Worm (Caenorhabditis elegans) whole organism, midembryonic: ENCODE data around the gene Y39A1A.27.
A peak's percentile ranks its signal among the peaks of the same experiment; 100 is the strongest.

Experiments
- T22C8.4 ChIP-seq: fragments of 200-800 bp; sonication (Bioruptor generic); IDR thresholded peaks from 2 replicates; pipeline ENCODE4 v1.3.6; 2022; ENCODE audit warnings: missing genetic modification characterization, missing compliant biosample characterization
- cog-1 ChIP-seq: sonication (generic microtip); optimal IDR thresholded peaks from 2 replicates; lab custom pipeline; 2016; ENCODE audit warnings: missing genetic modification characterization, missing compliant biosample characterization
- flt-1 ChIP-seq: fragments of 200-800 bp; sonication (Bioruptor generic); IDR thresholded peaks from 2 replicates; pipeline ENCODE4 v1.3.6; 2022; ENCODE audit warnings: missing genetic modification characterization, missing compliant biosample characterization
- klf-2 ChIP-seq: fragments of 200-800 bp; sonication (Bioruptor generic); conservative IDR thresholded peaks from 2 replicates; pipeline ENCODE4 v1.3.6; 2022; ENCODE audit warnings: missing genetic modification reagents, missing genetic modification characterization, missing compliant biosample characterization
- med-1 ChIP-seq: sonication (generic microtip); optimal IDR thresholded peaks from 2 replicates; lab custom pipeline; 2017; ENCODE audit warnings: missing genetic modification characterization, mild to moderate bottlenecking, missing compliant biosample characterization, antibody characterized with exemption, missing genetic modification reagents; ENCODE audit not compliant: insufficient read depth
- ref-1 ChIP-seq: fragments of 200-800 bp; sonication (Bioruptor generic); conservative IDR thresholded peaks from 2 replicates; pipeline ENCODE4 v1.3.6; 2022; ENCODE audit warnings: missing genetic modification reagents, missing genetic modification characterization, missing compliant biosample characterization
- tab-1 ChIP-seq: fragments of 200-800 bp; sonication (Bioruptor generic); IDR thresholded peaks from 2 replicates; pipeline ENCODE4 v1.3.6; 2022; ENCODE audit warnings: missing genetic modification characterization, missing compliant biosample characterization
- ztf-23 ChIP-seq: fragments of 200-800 bp; sonication (Bioruptor generic); IDR thresholded peaks from 2 replicates; pipeline ENCODE4 v1.3.6; 2022; ENCODE audit warnings: missing genetic modification reagents, missing genetic modification characterization, missing compliant biosample characterization
- ztf-29 ChIP-seq: fragments of 200-800 bp; sonication (Bioruptor generic); IDR thresholded peaks from 2 replicates; pipeline ENCODE4 v1.3.6; 2022; ENCODE audit warnings: missing genetic modification reagents, missing genetic modification characterization, missing compliant biosample characterization

The Y39A1A.27 gene

DNA sequence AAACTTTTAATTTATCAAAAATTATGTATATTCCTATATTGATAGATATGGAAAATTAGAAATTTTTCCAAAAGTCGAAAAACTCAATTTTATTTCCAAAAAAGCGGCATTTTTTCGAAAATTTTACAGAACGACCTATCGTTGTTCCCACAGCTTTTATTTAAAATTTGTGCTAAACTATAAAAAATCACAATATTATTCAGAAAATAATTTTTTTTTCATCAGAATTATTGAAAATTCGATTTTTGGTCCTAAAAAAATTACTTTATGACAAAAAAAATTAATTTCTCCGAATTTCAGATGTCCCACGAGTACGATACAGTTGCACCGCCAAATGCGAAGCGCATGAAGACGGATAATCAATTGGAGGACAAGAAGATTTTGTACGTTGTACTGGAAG lies 10.4 kb downstream of the Y39A1A.27 start, which contains the start of gene emg-1:
TSS of gene emg-1 (plus strand) at position 301 of the 400 bp plus-strand sequence.
- TF ChIP-seq klf-2 (GFP tag; lab: Robert Waterston, UW) (no peak), ref-1 (no peak), T22C8.4 (GFP tag; lab: Robert Waterston, UW) (no peak), ztf-23 (GFP tag; lab: Robert Waterston, UW) (no peak), tab-1 (GFP tag; lab: Robert Waterston, UW) (no peak), flt-1 (no peak), ztf-29 (no peak), med-1 (GFP tag; lab: Kevin White, UChicago) (no peak), cog-1 (no peak)

DNA sequence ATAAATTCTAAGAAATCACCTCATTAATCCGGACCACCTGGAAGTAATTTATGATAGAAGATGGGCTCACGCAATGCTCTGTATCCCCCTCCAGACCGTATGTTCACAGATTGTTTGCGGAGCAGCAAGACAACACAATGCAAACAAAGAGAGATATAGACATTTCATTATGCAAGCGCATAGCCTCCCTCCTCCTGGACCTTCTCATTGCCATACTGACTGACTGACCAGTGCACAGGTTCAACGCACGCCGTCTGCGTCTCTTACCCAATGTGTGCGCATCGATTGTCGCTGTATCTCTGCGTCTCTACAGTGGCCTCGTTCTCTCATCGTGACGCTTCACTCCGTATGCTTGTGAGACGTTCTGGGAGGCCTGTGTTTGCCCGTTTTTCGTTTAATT lies 12.9 kb downstream of the Y39A1A.27 start:
- TF ChIP-seq ref-1, result no peak
- TF ChIP-seq T22C8.4 (GFP tag; lab: Robert Waterston, UW), result peak; percentile 69; the same call in 1 of the 2 replicates
- TF ChIP-seq med-1 (GFP tag; lab: Kevin White, UChicago), result no peak
- TF ChIP-seq flt-1, result peak; percentile 57; the same call in 1 of the 2 replicates
- peak; percentile 53 for TF ChIP-seq cog-1
- no peak for TF ChIP-seq ztf-29
- no peak for TF ChIP-seq tab-1 (GFP tag; lab: Robert Waterston, UW)
- TF ChIP-seq ztf-23 (GFP tag; lab: Robert Waterston, UW), result no peak; the same call in 1 of the 2 replicates
- no peak for TF ChIP-seq klf-2 (GFP tag; lab: Robert Waterston, UW)

DNA sequence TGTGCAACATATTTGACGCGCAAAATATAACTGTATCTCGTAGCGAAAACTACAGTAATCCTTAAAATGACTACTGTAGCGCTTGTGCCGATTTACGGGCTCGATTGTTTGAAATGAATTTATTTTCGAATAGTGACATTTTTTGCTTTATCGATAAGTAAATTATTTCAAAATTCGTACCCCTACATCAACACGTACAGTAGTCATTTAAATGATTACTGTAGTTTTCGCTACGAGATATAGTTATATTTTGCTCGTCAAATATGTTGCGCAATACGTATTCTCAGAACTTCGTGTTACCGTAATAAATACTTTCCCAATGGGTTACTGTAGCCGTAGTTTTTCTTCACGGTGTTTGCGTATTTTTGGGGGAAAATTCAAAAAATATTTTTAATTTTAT lies 14.1 kb downstream of the Y39A1A.27 start:
- TF ChIP-seq tab-1 (GFP tag; lab: Robert Waterston, UW), result no peak
- TF ChIP-seq med-1 (GFP tag; lab: Kevin White, UChicago), result no peak
- TF ChIP-seq cog-1, result no peak
- TF ChIP-seq T22C8.4 (GFP tag; lab: Robert Waterston, UW), result no peak
- TF ChIP-seq ztf-23 (GFP tag; lab: Robert Waterston, UW), result no peak
- TF ChIP-seq ztf-29, result no peak
- TF ChIP-seq klf-2 (GFP tag; lab: Robert Waterston, UW), result no peak
- TF ChIP-seq flt-1, result no peak
- no peak for TF ChIP-seq ref-1

DNA sequence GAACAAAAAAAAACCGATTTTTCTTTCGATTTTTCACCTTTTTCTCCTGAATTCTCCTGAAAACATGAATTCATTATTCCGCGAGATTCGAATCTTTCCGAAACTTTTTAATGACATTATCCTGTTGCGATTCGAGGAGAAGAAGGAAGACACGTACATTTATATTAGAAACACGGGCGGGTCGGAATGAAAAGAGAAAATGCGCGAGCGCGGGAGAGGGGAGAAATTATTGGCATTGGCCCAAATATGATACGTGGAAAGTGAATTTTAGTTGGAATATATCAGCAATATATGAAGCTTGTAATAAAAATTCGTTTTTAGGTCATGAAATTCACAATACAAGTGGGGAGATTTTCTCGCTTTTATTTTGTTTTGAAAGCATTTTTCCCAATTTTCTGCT lies 14.7 kb downstream of the Y39A1A.27 start:
- TF ChIP-seq flt-1 (no peak), med-1 (GFP tag; lab: Kevin White, UChicago) (no peak), cog-1 (no peak), ztf-29 (no peak), T22C8.4 (GFP tag; lab: Robert Waterston, UW) (no peak), tab-1 (GFP tag; lab: Robert Waterston, UW) (no peak), ref-1 (no peak), ztf-23 (GFP tag; lab: Robert Waterston, UW) (no peak), klf-2 (GFP tag; lab: Robert Waterston, UW) (no peak)

DNA sequence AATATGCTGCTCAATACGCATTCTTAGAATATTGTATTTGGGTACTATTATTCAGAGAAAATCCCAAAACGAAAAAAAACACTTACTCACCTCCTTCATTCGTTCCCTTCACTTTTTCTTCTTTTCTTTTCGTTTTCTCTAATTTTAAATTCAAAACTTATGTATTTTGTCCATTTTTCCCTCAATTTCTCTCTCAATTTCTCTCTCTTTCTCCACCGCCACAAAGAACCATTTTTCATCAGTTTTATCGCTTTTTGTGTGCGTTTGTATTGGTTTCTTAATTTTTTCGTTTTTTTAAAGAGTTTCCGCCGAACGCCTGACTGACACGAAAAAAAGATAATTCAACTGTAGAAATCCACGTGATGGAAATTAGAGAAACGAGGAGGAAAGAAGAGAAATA lies 15.9 kb downstream of the Y39A1A.27 start, which contains the start of gene cnt-2:
TSS of gene cnt-2 (plus strand) at position 301 of the 400 bp plus-strand sequence.
- no peak for TF ChIP-seq klf-2 (GFP tag; lab: Robert Waterston, UW)
- TF ChIP-seq tab-1 (GFP tag; lab: Robert Waterston, UW), result no peak
- TF ChIP-seq cog-1, result no peak
- no peak for TF ChIP-seq T22C8.4 (GFP tag; lab: Robert Waterston, UW)
- no peak for TF ChIP-seq ref-1
- TF ChIP-seq med-1 (GFP tag; lab: Kevin White, UChicago), result no peak
- no peak for TF ChIP-seq ztf-23 (GFP tag; lab: Robert Waterston, UW)
- TF ChIP-seq ztf-29, result no peak
- TF ChIP-seq flt-1, result no peak

DNA sequence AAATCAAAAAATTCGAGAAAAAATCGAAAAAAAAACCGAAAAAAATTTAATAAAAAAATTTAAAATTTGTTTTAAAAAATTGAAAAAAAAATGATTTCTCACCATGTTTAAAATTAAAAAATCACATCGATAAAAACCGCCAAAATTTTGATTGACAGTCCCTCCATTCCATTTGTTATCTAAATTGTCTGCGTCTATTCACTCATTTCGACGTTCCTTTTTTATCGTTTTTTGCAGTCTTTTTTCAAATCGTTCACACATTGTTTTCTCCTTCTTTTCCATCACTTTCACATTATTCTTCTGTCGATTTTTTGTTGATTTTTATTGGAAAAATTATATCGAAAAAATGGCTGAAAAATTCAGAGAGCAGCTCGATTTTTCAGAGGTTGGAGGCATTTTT lies 17.3 kb downstream of the Y39A1A.27 start:
- TF ChIP-seq ztf-29 (no peak), cog-1 (no peak), ztf-23 (GFP tag; lab: Robert Waterston, UW) (no peak), tab-1 (GFP tag; lab: Robert Waterston, UW) (no peak), klf-2 (GFP tag; lab: Robert Waterston, UW) (no peak), ref-1 (no peak)

DNA sequence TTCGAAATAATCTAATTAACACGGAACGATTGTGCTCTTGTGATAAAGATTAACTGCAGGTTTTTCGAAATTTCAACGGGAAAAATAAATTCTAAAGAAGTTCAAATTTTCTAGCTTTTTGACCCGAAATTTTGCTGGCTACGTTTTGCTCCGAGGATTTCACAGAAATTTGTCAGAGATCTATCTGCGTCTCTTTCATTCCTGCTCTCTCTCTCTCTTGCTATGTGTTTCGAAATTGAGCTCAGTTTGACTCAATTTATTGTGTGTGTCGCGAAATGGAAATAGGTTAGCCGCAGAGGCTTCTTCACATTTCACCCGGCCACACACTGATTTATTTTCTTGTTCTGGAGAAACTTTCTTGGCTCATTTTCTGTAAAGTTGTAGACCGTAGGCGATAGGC lies 18.9 kb downstream of the Y39A1A.27 start:
- TF ChIP-seq klf-2 (GFP tag; lab: Robert Waterston, UW) (no peak), T22C8.4 (GFP tag; lab: Robert Waterston, UW) (no peak), flt-1 (no peak), med-1 (GFP tag; lab: Kevin White, UChicago) (no peak), ztf-23 (GFP tag; lab: Robert Waterston, UW) (no peak), ref-1 (no peak), ztf-29 (no peak), tab-1 (GFP tag; lab: Robert Waterston, UW) (no peak), cog-1 (no peak)

DNA sequence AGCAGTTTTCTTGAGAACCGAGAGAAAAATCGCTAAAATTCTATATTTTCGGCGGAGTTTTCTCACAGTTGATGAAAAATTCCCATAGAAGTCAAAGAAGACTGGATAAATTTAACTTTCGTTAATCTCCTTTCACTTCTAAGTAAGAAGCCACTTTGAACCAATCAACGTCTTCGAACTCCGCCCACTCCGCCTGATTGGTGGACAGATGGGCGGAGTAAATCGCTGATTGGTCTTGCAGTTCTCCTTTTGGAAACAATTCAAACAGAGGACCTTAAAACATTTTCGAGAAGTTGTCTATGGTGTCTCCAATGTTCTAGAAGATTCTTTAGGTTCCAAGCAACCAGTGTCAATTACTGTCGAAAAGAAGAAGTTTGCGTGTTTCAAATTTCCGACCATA lies 19.6 kb downstream of the Y39A1A.27 start:
- TF ChIP-seq med-1 (GFP tag; lab: Kevin White, UChicago) (no peak), ref-1 (no peak), tab-1 (GFP tag; lab: Robert Waterston, UW) (no peak), ztf-29 (no peak), ztf-23 (GFP tag; lab: Robert Waterston, UW) (no peak), cog-1 (no peak), klf-2 (GFP tag; lab: Robert Waterston, UW) (no peak), flt-1 (no peak), T22C8.4 (GFP tag; lab: Robert Waterston, UW) (no peak)

DNA sequence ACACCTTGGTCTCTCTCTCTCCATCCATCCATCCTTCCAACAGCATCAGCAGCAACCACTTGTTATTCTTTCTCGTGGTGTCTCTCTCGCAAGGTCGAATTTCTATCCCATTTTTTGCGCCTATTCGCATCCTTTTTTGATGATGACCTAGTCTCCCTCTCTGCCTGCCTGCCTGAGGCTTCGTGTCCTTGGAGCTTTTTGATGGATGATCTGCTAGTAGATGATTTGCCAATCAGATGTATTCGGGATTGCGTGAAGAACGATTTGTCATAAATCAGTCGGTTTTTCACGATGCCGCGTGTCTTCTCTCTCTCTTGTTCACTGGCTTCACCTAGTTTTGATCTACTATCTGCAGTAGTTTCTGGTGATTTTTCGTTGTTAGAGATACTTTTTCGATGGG lies 22.5 kb downstream of the Y39A1A.27 start:
- 0 out of 2 replicates have a peak, but pooled peaks have one; percentile 16 for TF ChIP-seq ztf-29
- TF ChIP-seq cog-1, result no peak

DNA sequence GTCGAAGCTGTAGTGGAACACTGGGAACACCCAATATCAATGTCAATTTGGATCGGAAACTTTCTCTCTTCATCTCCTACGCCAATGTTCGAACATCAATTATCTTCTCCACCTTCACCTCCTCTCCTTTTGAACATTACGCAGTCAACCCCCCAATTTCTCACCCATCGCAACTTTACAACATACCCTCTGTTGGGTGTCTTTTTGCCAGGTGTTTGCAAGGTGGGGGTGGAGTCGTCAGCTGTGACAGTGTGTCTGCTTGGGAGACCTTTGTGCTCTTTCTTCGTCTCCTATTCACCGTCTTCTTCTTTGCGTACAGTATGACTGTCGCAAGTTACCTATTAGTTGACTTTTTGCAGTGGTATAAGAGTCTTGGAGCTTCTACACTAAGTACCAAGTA lies 27.9 kb downstream of the Y39A1A.27 start:
- no peak for TF ChIP-seq ztf-29
- no peak for TF ChIP-seq cog-1
- TF ChIP-seq klf-2 (GFP tag; lab: Robert Waterston, UW), result no peak

DNA sequence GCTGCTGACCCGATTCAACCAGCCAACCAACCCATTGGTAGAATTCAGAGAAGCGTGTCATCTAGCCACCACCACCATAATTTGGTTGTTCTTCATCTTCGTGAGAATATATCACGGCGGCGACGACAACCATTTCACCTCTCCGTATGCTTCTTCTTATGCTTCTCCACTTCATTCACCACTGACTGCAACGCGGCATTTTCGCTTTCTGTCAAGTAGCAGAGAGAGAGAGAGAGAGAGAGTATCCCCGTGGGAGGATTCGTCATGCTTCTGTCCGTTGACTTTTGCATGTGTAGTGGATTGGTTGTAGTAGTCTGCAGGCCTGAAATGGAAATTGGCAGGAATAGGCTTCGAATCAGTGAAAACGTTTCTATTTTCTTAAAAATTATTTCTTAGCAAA lies 33.1 kb downstream of the Y39A1A.27 start:
- TF ChIP-seq ztf-23 (GFP tag; lab: Robert Waterston, UW) (no peak), med-1 (GFP tag; lab: Kevin White, UChicago) (no peak), tab-1 (GFP tag; lab: Robert Waterston, UW) (no peak), ztf-29 (no peak), cog-1 (no peak), flt-1 (no peak), T22C8.4 (GFP tag; lab: Robert Waterston, UW) (no peak), ref-1 (no peak), klf-2 (GFP tag; lab: Robert Waterston, UW) (no peak)
